Worm (Caenorhabditis elegans): ENCODE results near the gene Y97E10AR.4.

- TF ChIP-seq nhr-28 (tag; optimal IDR thresholded peaks at IDR 0.05) = no peak
- TF ChIP-seq egl-27 (tag; optimal IDR thresholded peaks at IDR 0.05) = no peak
- no peak for TF ChIP-seq nhr-11 (tag; optimal IDR thresholded peaks at IDR 0.05)
- no peak for TF ChIP-seq zag-1 (tag; optimal IDR thresholded peaks at IDR 0.05)
- TF ChIP-seq nhr-76 (tag; optimal IDR thresholded peaks at IDR 0.05) = no peak
- no peak for TF ChIP-seq unc-62 (GFP tag; optimal IDR thresholded peaks at IDR 0.05)
- TF ChIP-seq ceh-28 (tag; optimal IDR thresholded peaks at IDR 0.05) = no peak
- TF ChIP-seq nhr-237 (tag; optimal IDR thresholded peaks at IDR 0.05) = no peak
- no peak for TF ChIP-seq lin-39 (tag; optimal IDR thresholded peaks at IDR 0.05)
- no peak for TF ChIP-seq skn-1 (tag; optimal IDR thresholded peaks at IDR 0.05)
- TF ChIP-seq ztf-11 (tag; optimal IDR thresholded peaks at IDR 0.05) = no peak
- TF ChIP-seq ceh-82 (tag; optimal IDR thresholded peaks at IDR 0.05) = no peak
These were observed 24.8 kb upstream of the Y97E10AR.4 start, which contains the start of gene algn-12 for ce11 chrV:8034811-8035210.

All from whole organism, L3 larva.